Worm (Caenorhabditis elegans): ENCODE results near the gene kgb-2.

- no peak for TF ChIP-seq hlh-26 (GFP tag; conservative IDR thresholded peaks at IDR 0.05)
- TF ChIP-seq ztf-22 (GFP tag; optimal IDR thresholded peaks at IDR 0.05): no peak
- no peak for TF ChIP-seq lag-1 (GFP tag; IDR thresholded peaks at IDR 0.05)
- TF ChIP-seq lin-35 (GFP tag; optimal IDR thresholded peaks at IDR 0.05): no peak
- no peak for TF ChIP-seq ekl-4 (GFP tag; IDR thresholded peaks at IDR 0.05)
- TF ChIP-seq unc-130 (GFP tag; optimal IDR thresholded peaks at IDR 0.05): no peak
- no peak for TF ChIP-seq ceh-91 (GFP tag; IDR thresholded peaks at IDR 0.05)
- TF ChIP-seq fkh-3 (tag; optimal IDR thresholded peaks at IDR 0.05): no peak
- TF ChIP-seq T26A5.8 (tag; optimal IDR thresholded peaks at IDR 0.05): no peak
Measured at ce11 chrIV:3642189-3642588, 35.6 kb downstream of the kgb-2 start, which contains the start of gene CC8.3.

Data from whole organism, young adult.